Worm (Caenorhabditis elegans): ENCODE measurements around the gene ssp-10.

The ssp-10 gene

ce11 chrIV:9884257-9884656, 33.4 kb upstream of the ssp-10 start, which contains the start of the genes prp-18 and mccc-1:
TSS of gene prp-18 (minus strand) at chrIV:9884383.
TSS of gene mccc-1 (plus strand) at chrIV:9884570.
- TF ChIP-seq F23B12.7 (tag; optimal IDR thresholded peaks at IDR 0.05; ENCODE audit: insufficient read depth) = peak; percentile 63
- TF ChIP-seq unc-130 (GFP tag; optimal IDR thresholded peaks at IDR 0.05) = peak; percentile 2
- TF ChIP-seq mxl-1 (tag; optimal IDR thresholded peaks at IDR 0.05) = no peak
- no peak for TF ChIP-seq snpc-4 (GFP tag; optimal IDR thresholded peaks at IDR 0.05)
- peak in 2 of 4 experiments; percentile 35 to 44 for TF ChIP-seq snpc-4 (tag; optimal IDR thresholded peaks at IDR 0.05)
- TF ChIP-seq bed-1 (GFP tag; IDR thresholded peaks at IDR 0.05) = no peak
- TF ChIP-seq him-1 (tag; optimal IDR thresholded peaks at IDR 0.05) = peak; percentile 23
- TF ChIP-seq attf-5 (GFP tag; optimal IDR thresholded peaks at IDR 0.05) = peak; percentile 25
- peak; percentile 50; the same call in 1 of the 2 replicates for TF ChIP-seq dox-1 (GFP tag; IDR thresholded peaks at IDR 0.05)
- TF ChIP-seq lsl-1 (GFP tag; optimal IDR thresholded peaks at IDR 0.05) = peak; percentile 40
- peak; percentile 20 for TF ChIP-seq dpl-1 (GFP tag; optimal IDR thresholded peaks at IDR 0.05)
- TF ChIP-seq mcd-1 (GFP tag; IDR thresholded peaks at IDR 0.05) = peak; percentile 89
- no peak for TF ChIP-seq lin-54 (GFP tag; optimal IDR thresholded peaks at IDR 0.05)
- TF ChIP-seq somi-1 (GFP tag; optimal IDR thresholded peaks at IDR 0.05) = no peak
- TF ChIP-seq F33H1.4 (GFP tag; IDR thresholded peaks at IDR 0.05) = peak; percentile 47; the same call in 1 of the 2 replicates
- TF ChIP-seq F49E8.2 (tag; optimal IDR thresholded peaks at IDR 0.05; ENCODE audit: insufficient read depth) = peak; percentile 12
- peak; percentile 33 for TF ChIP-seq nhr-80 (tag; optimal IDR thresholded peaks at IDR 0.05)
- TF ChIP-seq zfh-2 (GFP tag; conservative IDR thresholded peaks at IDR 0.05) = no peak
- peak; percentile 37; the same call in 1 of the 2 replicates for TF ChIP-seq rcor-1 (GFP tag; IDR thresholded peaks at IDR 0.05)
- TF ChIP-seq snpc-3.4 (tag; optimal IDR thresholded peaks at IDR 0.05) = peak; percentile 8
- TF ChIP-seq snpc-1.3 (tag; optimal IDR thresholded peaks at IDR 0.05; ENCODE audit: insufficient read depth) = peak; percentile 16
- TF ChIP-seq hmg-1.2 (GFP tag; IDR thresholded peaks at IDR 0.05) = peak; percentile 77; the same call in 1 of the 2 replicates
- TF ChIP-seq madf-6 (GFP tag; IDR thresholded peaks at IDR 0.05) = peak; percentile 23; the same call in 1 of the 2 replicates
- TF ChIP-seq dpff-1 (tag; optimal IDR thresholded peaks at IDR 0.05) = no peak
- TF ChIP-seq efl-1 (GFP tag; optimal IDR thresholded peaks at IDR 0.05) = no peak

- TF ChIP-seq ZK185.1 (tag; optimal IDR thresholded peaks at IDR 0.05; ENCODE audit: poor library complexity, severe bottlenecking) (no peak), dpff-1 (tag; optimal IDR thresholded peaks at IDR 0.05) (no peak), egl-44 (GFP tag; IDR thresholded peaks at IDR 0.05) (no peak), unc-62 (GFP tag; optimal IDR thresholded peaks at IDR 0.05) (no peak), ekl-4 (GFP tag; IDR thresholded peaks at IDR 0.05) (no peak), somi-1 (GFP tag; optimal IDR thresholded peaks at IDR 0.05) (no peak), zfh-2 (GFP tag; conservative IDR thresholded peaks at IDR 0.05) (no peak), lin-26 (GFP tag; IDR thresholded peaks at IDR 0.05) (no peak), egl-18 (GFP tag; IDR thresholded peaks at IDR 0.05) (no peak), B0019.2 (GFP tag; conservative IDR thresholded peaks at IDR 0.05) (no peak), F22D6.2 (tag; optimal IDR thresholded peaks at IDR 0.05) (no peak), zim-3 (tag; optimal IDR thresholded peaks at IDR 0.05) (no peak), snpc-1.1 (tag; optimal IDR thresholded peaks at IDR 0.05; ENCODE audit: insufficient read depth) (no peak), Y79H2A.3 (GFP tag; conservative IDR thresholded peaks at IDR 0.05) (no peak)
Observed at ce11 chrIV:9878893-9879379, 28.1 kb upstream of the ssp-10 start, which contains the start of gene nhr-4. TSS of gene nhr-4 (plus strand) at chrIV:9879329.
